Fruit fly (Drosophila melanogaster) whole organism, embryonic: ENCODE measurements around the gene CG42404.

Experiments
- Aef1 ChIP-seq: fragments of 200-800 bp; sonication (Bioruptor generic); IDR thresholded peaks from 3 replicates; pipeline ENCODE4 v1.3.6; 2022; ENCODE audit warnings: missing biosample characterization, missing genetic modification characterization
- CG10147 ChIP-seq: fragments of 200-800 bp; sonication (Bioruptor generic); optimal IDR thresholded peaks from 2 replicates; lab custom pipeline; 2019; ENCODE audit warnings: missing biosample characterization, mild to moderate bottlenecking, missing genetic modification characterization, moderate library complexity
- CG11247 ChIP-seq: fragments of 200-800 bp; sonication (Bioruptor generic); IDR thresholded peaks from 2 replicates; pipeline ENCODE4 v1.3.6; 2022; ENCODE audit warnings: missing biosample characterization, missing genetic modification characterization
- CG12391 ChIP-seq: fragments of 200-800 bp; sonication (Bioruptor generic); optimal IDR thresholded peaks from 3 replicates; lab custom pipeline; 2018; ENCODE audit warnings: missing biosample characterization, mild to moderate bottlenecking, missing genetic modification characterization, moderate library complexity
- CG14860 ChIP-seq: fragments of 200-800 bp; sonication (Bioruptor generic); IDR thresholded peaks from 3 replicates; pipeline ENCODE4 v1.3.6; 2022; ENCODE audit warnings: missing biosample characterization, missing genetic modification characterization; ENCODE audit not compliant: partially characterized antibody
- CG15479 ChIP-seq: fragments of 200-800 bp; sonication (Bioruptor generic); optimal IDR thresholded peaks from 3 replicates; lab custom pipeline; 2019; ENCODE audit warnings: missing biosample characterization, mild to moderate bottlenecking, missing genetic modification characterization, moderate library complexity
- CG18764 ChIP-seq: fragments of 200-800 bp; sonication (Bioruptor generic); optimal IDR thresholded peaks from 3 replicates; lab custom pipeline; 2016; ENCODE audit warnings: missing biosample characterization, missing genetic modification characterization
- CG2120 ChIP-seq: fragments of 200-800 bp; sonication (Bioruptor generic); optimal IDR thresholded peaks from 3 replicates; lab custom pipeline; 2016; ENCODE audit warnings: missing biosample characterization, missing genetic modification characterization
- CG2129 ChIP-seq: fragments of 200-800 bp; sonication (Bioruptor generic); IDR thresholded peaks from 2 replicates; pipeline ENCODE4 v1.3.6; 2022; ENCODE audit warnings: missing biosample characterization, missing genetic modification characterization; ENCODE audit not compliant: partially characterized antibody
- CG2889 ChIP-seq: fragments of 200-800 bp; sonication (Bioruptor generic); IDR thresholded peaks from 3 replicates; pipeline ENCODE4 v1.3.6; 2022; ENCODE audit warnings: missing biosample characterization, missing genetic modification characterization
- CG31388 ChIP-seq: fragments of 200-800 bp; sonication (Bioruptor generic); optimal IDR thresholded peaks from 2 replicates; lab custom pipeline; 2016; ENCODE audit warnings: missing biosample characterization, missing genetic modification characterization
- CG4282 ChIP-seq: fragments of 200-800 bp; sonication (Bioruptor generic); optimal IDR thresholded peaks from 2 replicates; lab custom pipeline; 2016; ENCODE audit warnings: missing biosample characterization, missing genetic modification characterization
- CG5180 ChIP-seq: fragments of 200-800 bp; sonication (Bioruptor generic); optimal IDR thresholded peaks from 3 replicates; lab custom pipeline; 2017; ENCODE audit warnings: missing biosample characterization, missing genetic modification characterization, mild to moderate bottlenecking, moderate library complexity, missing genetic modification reagents
- CG8924 ChIP-seq: fragments of 200-800 bp; optimal IDR thresholded peaks from 3 replicates; lab custom pipeline; 2019; ENCODE audit warnings: missing biosample characterization, mild to moderate bottlenecking, missing genetic modification characterization, moderate library complexity
- CG9727 ChIP-seq: fragments of 200-800 bp; sonication (Bioruptor generic); optimal IDR thresholded peaks from 3 replicates; lab custom pipeline; 2017; ENCODE audit warnings: missing biosample characterization, mild to moderate bottlenecking, missing genetic modification characterization
- CG9797 ChIP-seq: fragments of 200-800 bp; sonication (Bioruptor generic); optimal IDR thresholded peaks from 3 replicates; lab custom pipeline; 2018; ENCODE audit warnings: missing biosample characterization, mild to moderate bottlenecking, missing genetic modification characterization
- D19A ChIP-seq: fragments of 200-800 bp; optimal IDR thresholded peaks from 3 replicates; lab custom pipeline; 2019; ENCODE audit warnings: missing biosample characterization, mild to moderate bottlenecking, missing genetic modification characterization, moderate library complexity
- Ets97D ChIP-seq: fragments of 200-800 bp; sonication (Bioruptor generic); optimal IDR thresholded peaks from 3 replicates; lab custom pipeline; 2016; ENCODE audit warnings: missing biosample characterization, missing genetic modification characterization
- GATAe ChIP-seq: fragments of 200-800 bp; sonication (Bioruptor generic); conservative IDR thresholded peaks from 2 replicates; pipeline ENCODE4 v1.3.6; 2022; ENCODE audit warnings: missing biosample characterization, missing genetic modification characterization
- Hr39 ChIP-seq: fragments of >200 bp; optimal IDR thresholded peaks from 2 replicates; lab custom pipeline; 2017
- Lhr ChIP-seq: fragments of 200-800 bp; sonication (Bioruptor generic); optimal IDR thresholded peaks from 3 replicates; lab custom pipeline; 2017; ENCODE audit warnings: mild to moderate bottlenecking, missing biosample characterization, missing genetic modification reagents, missing genetic modification characterization
- Med ChIP-seq: fragments of 200-800 bp; sonication (Bioruptor generic); peaks from one replicate; lab custom pipeline; 2016; ENCODE audit warnings: missing biosample characterization, missing genetic modification characterization, mild to moderate bottlenecking, inconsistent platforms, moderate library complexity
- Pdp1 ChIP-seq, 2 experiments: fragments of 200-800 bp; sonication (Bioruptor generic); optimal IDR thresholded peaks; 3 replicates each; lab custom pipeline; 2016; ENCODE audit warnings: missing biosample characterization in 2 of 2, missing genetic modification characterization in 2 of 2, mild to moderate bottlenecking in 1 of 2, moderate library complexity in 1 of 2
- Sin3A ChIP-seq: fragments of >200 bp; optimal IDR thresholded peaks from 2 replicates; lab custom pipeline; 2018
- Sox100B ChIP-seq: fragments of 200-800 bp; sonication (Bioruptor generic); optimal IDR thresholded peaks from 3 replicates; lab custom pipeline; 2018; ENCODE audit warnings: missing biosample characterization, mild to moderate bottlenecking, missing genetic modification characterization
- al ChIP-seq: fragments of 200-800 bp; sonication (Bioruptor generic); IDR thresholded peaks from 2 replicates; pipeline ENCODE4 v1.3.6; 2022; ENCODE audit warnings: missing biosample characterization, missing genetic modification characterization
- amos ChIP-seq: fragments of 200-800 bp; sonication (Bioruptor generic); IDR thresholded peaks from 2 replicates; pipeline ENCODE4 v1.3.6; 2022; ENCODE audit warnings: missing biosample characterization, missing genetic modification characterization; ENCODE audit not compliant: partially characterized antibody
- bowl ChIP-seq: fragments of 200-800 bp; sonication (Bioruptor generic); IDR thresholded peaks from 2 replicates; pipeline ENCODE4 v1.3.6; 2022; ENCODE audit warnings: missing biosample characterization, missing genetic modification characterization
- crp ChIP-seq, 2 experiments: fragments of 200-800 bp; sonication (Bioruptor generic); optimal IDR thresholded peaks; 2 replicates in 1 of 2; 3 replicates in 1 of 2; lab custom pipeline; 2017; ENCODE audit warnings: missing biosample characterization in 2 of 2, missing genetic modification characterization in 2 of 2, mild to moderate bottlenecking in 1 of 2, moderate library complexity in 1 of 2
- dmrt11E ChIP-seq: fragments of 200-800 bp; sonication (Bioruptor generic); optimal IDR thresholded peaks from 3 replicates; lab custom pipeline; 2018; ENCODE audit warnings: missing biosample characterization, mild to moderate bottlenecking, missing genetic modification characterization, moderate library complexity
- ewg ChIP-seq: fragments of 200-800 bp; sonication (Bioruptor generic); optimal IDR thresholded peaks from 3 replicates; lab custom pipeline; 2017; ENCODE audit warnings: mild to moderate bottlenecking, missing biosample characterization, missing genetic modification reagents, missing genetic modification characterization
- her ChIP-seq: fragments of 200-800 bp; sonication (Bioruptor generic); optimal IDR thresholded peaks from 2 replicates; lab custom pipeline; 2016; ENCODE audit warnings: missing biosample characterization, missing genetic modification characterization
- kay ChIP-seq: fragments of 200-800 bp; sonication (Bioruptor generic); optimal IDR thresholded peaks from 2 replicates; lab custom pipeline; 2016; ENCODE audit warnings: missing biosample characterization, missing genetic modification characterization
- mam ChIP-seq: fragments of 200-800 bp; sonication (Bioruptor generic); optimal IDR thresholded peaks from 3 replicates; lab custom pipeline; 2016; ENCODE audit warnings: missing biosample characterization, missing genetic modification characterization
- nerfin-2 ChIP-seq: fragments of 200-800 bp; sonication (Bioruptor generic); IDR thresholded peaks from 2 replicates; pipeline ENCODE4 v1.3.6; 2022; ENCODE audit warnings: missing biosample characterization, missing genetic modification characterization; ENCODE audit not compliant: partially characterized antibody
- org-1 ChIP-seq: fragments of 200-800 bp; sonication (Bioruptor generic); optimal IDR thresholded peaks from 2 replicates; lab custom pipeline; 2017; ENCODE audit warnings: missing biosample characterization, missing genetic modification characterization
- phol ChIP-seq: fragments of 200-800 bp; sonication (Bioruptor generic); optimal IDR thresholded peaks from 3 replicates; lab custom pipeline; 2018; ENCODE audit warnings: missing biosample characterization, mild to moderate bottlenecking, missing genetic modification characterization, moderate library complexity
- pum ChIP-seq: fragments of 200-800 bp; sonication (Bioruptor generic); optimal IDR thresholded peaks from 2 replicates; lab custom pipeline; 2016; ENCODE audit warnings: missing biosample characterization, missing genetic modification characterization
- rib ChIP-seq: fragments of 200-800 bp; sonication (Bioruptor generic); IDR thresholded peaks from 2 replicates; pipeline ENCODE4 v1.3.6; 2022; ENCODE audit warnings: missing biosample characterization, missing genetic modification characterization
- sob ChIP-seq: fragments of 200-800 bp; sonication (Bioruptor generic); IDR thresholded peaks from 2 replicates; pipeline ENCODE4 v1.3.6; 2022; ENCODE audit warnings: missing biosample characterization, missing genetic modification characterization
- tap ChIP-seq: fragments of 200-800 bp; optimal IDR thresholded peaks from 3 replicates; lab custom pipeline; 2019; ENCODE audit warnings: missing biosample characterization, mild to moderate bottlenecking, missing genetic modification characterization, moderate library complexity
- vnd ChIP-seq: fragments of 200-800 bp; sonication (Bioruptor generic); IDR thresholded peaks from 3 replicates; pipeline ENCODE4 v1.3.6; 2022; ENCODE audit warnings: missing biosample characterization, missing genetic modification characterization; ENCODE audit not compliant: partially characterized antibody
- yki ChIP-seq: fragments of >200 bp; optimal IDR thresholded peaks from 3 replicates; lab custom pipeline; 2018
- zen ChIP-seq: fragments of 200-800 bp; sonication (Bioruptor generic); optimal IDR thresholded peaks from 3 replicates; lab custom pipeline; 2018; ENCODE audit warnings: missing biosample characterization, mild to moderate bottlenecking, missing genetic modification characterization, moderate library complexity

Gene CG42404

dm6 chr3R:15277926-15278869 is 28.3 kb downstream of the CG42404 start, which contains the start of the genes MRG15 and Tm1 (continued):
- TF ChIP-seq Aef1 (GFP tag; lab: Robert Waterston, UW) (no peak), mam (GFP tag; lab: Kevin White, UChicago) (no peak), al (GFP tag; lab: Robert Waterston, UW) (no peak), crp (GFP tag; optimal IDR thresholded peaks at IDR 0.05; lab: Kevin White, UChicago) (no peak), Sin3A (lab: Kevin White, UChicago) (peak; percentile 50), zen (peak; percentile 77), kay (GFP tag; lab: Kevin White, UChicago) (no peak), Ets97D (no peak), CG10147 (GFP tag; lab: Kevin White, UChicago) (no peak), CG9797 (GFP tag; lab: Kevin White, UChicago) (peak; percentile 82), GATAe (GFP tag; lab: Robert Waterston, UW) (no peak), CG5180 (GFP tag; lab: Kevin White, UChicago) (no peak), CG4282 (GFP tag; lab: Kevin White, UChicago) (no peak), sob (no peak), pum (no peak), CG12391 (tag; lab: Kevin White, UChicago) (no peak), CG9727 (GFP tag; lab: Kevin White, UChicago) (peak; percentile 12), CG8924 (tag; lab: Kevin White, UChicago) (peak; percentile 5), CG15479 (GFP tag; lab: Kevin White, UChicago) (no peak), rib (GFP tag; lab: Robert Waterston, UW) (no peak), dmrt11E (no peak), bowl (no peak), org-1 (no peak), CG2889 (no peak), CG18764 (GFP tag; lab: Kevin White, UChicago) (no peak), her (GFP tag; lab: Kevin White, UChicago) (no peak), CG14860 (GFP tag; lab: Robert Waterston, UW) (peak; percentile 53; the same call in 2 of the 3 replicates), Pdp1 (GFP tag; optimal IDR thresholded peaks at IDR 0.05; lab: Kevin White, UChicago) (peak in 1 of 2 experiments; percentile 95), vnd (peak; percentile 57; the same call in 1 of the 3 replicates), phol (peak; percentile 45), CG2129 (0 out of 2 replicates have a peak, but pooled peaks have one; percentile 19), tap (tag; lab: Kevin White, UChicago) (no peak), Hr39 (lab: Kevin White, UChicago) (no peak), Lhr (GFP tag; lab: Kevin White, UChicago) (no peak), Sox100B (GFP tag; lab: Kevin White, UChicago) (no peak), amos (peak; percentile 74; the same call in 1 of the 2 replicates), CG2120 (peak; percentile 9), Med (GFP tag; lab: Kevin White, UChicago) (peak; percentile 35), CG31388 (no peak), nerfin-2 (GFP tag; lab: Robert Waterston, UW) (peak; percentile 67), yki (lab: Kevin White, UChicago) (no peak), D19A (tag; lab: Kevin White, UChicago) (no peak), ewg (GFP tag; lab: Kevin White, UChicago) (no peak), CG11247 (GFP tag; lab: Robert Waterston, UW) (no peak)
